Fruit fly (Drosophila melanogaster): Measurements from ENCODE around the gene FER.

Gene FER

DNA sequence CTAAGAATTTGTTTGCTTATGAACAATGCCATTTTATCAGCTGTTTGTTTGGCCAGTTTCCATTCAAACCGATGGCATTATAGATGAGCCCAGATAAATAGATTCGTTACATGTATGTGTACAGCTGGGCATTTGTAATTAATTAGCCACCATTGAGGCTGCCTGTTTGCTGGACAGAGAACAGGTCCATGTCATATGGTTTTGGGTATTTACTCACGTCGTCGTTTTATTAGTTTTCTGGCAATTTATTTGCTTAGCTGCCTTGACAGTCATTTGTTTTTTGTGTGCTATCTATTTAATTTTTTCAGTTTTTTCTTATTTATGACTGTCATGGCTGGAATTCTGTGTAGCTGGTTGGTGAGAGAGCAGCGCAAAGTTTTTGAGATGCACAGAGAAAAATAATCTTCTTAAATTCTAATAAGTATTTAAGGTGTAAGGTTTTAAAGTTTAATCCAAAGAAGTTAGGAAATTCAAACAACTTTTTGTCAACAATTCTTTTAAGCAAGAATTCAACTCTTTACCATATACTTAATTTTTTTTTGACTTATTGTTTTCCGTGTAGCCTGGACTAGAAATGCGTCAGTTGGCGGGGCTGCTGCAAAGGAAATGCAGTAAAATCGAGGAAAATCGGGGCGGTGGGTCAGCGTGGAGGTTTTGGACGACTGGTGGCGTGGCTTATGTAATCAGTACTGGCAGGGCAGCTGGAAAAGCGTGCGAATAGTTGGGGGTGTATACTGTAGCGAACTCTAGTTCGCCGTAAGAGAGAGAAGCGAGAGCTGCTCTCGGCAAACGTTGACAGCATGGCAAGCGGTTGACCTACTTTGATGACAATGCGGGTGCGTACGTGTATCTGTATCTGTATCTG is 40.4 kb upstream of the FER start:
- TF ChIP-seq Hr96 (GFP tag; optimal IDR thresholded peaks at IDR 0.05) (no peak), Mnt (GFP tag; optimal IDR thresholded peaks at IDR 0.05) (peak; percentile 34), bab1 (GFP tag; optimal IDR thresholded peaks at IDR 0.05) (no peak), CG7101 (tag; optimal IDR thresholded peaks at IDR 0.05) (peak; percentile 87), CG11617 (GFP tag; optimal IDR thresholded peaks at IDR 0.05) (peak; percentile 77), CG12768 (GFP tag; optimal IDR thresholded peaks at IDR 0.05) (peak; percentile 91), CG33017 (tag; optimal IDR thresholded peaks at IDR 0.05) (peak; percentile 93), CG5204 (GFP tag; optimal IDR thresholded peaks at IDR 0.05) (no peak), kay (GFP tag; ENCODE audit: borderline replicate concordance) (peak; percentile 63), ovo (GFP tag; optimal IDR thresholded peaks at IDR 0.05) (peak; percentile 0), CG14711 (tag; optimal IDR thresholded peaks at IDR 0.05) (peak; percentile 79), CG1620 (GFP tag; optimal IDR thresholded peaks at IDR 0.05) (peak; percentile 13), pad (GFP tag; optimal IDR thresholded peaks at IDR 0.05) (peak; percentile 40), Crg-1 (GFP tag; optimal IDR thresholded peaks at IDR 0.05) (peak; percentile 19), cnc (optimal IDR thresholded peaks at IDR 0.05) (no peak), cic (GFP tag; optimal IDR thresholded peaks at IDR 0.05) (peak; percentile 23), CG7045 (GFP tag; optimal IDR thresholded peaks at IDR 0.05) (peak; percentile 94), Clk (GFP tag; optimal IDR thresholded peaks at IDR 0.05) (peak; percentile 75), tj (GFP tag; optimal IDR thresholded peaks at IDR 0.05) (peak; percentile 49)

- no peak for TF ChIP-seq CG7101 (tag; optimal IDR thresholded peaks at IDR 0.05)
- no peak for TF ChIP-seq Crg-1 (GFP tag; optimal IDR thresholded peaks at IDR 0.05)
- no peak for TF ChIP-seq cic (GFP tag; optimal IDR thresholded peaks at IDR 0.05)
- no peak for TF ChIP-seq Mnt (GFP tag; optimal IDR thresholded peaks at IDR 0.05)
- TF ChIP-seq Clk (GFP tag; optimal IDR thresholded peaks at IDR 0.05): no peak
- TF ChIP-seq cnc (optimal IDR thresholded peaks at IDR 0.05): no peak
- TF ChIP-seq toe (GFP tag; optimal IDR thresholded peaks at IDR 0.05): no peak
- no peak for TF ChIP-seq kay (GFP tag; ENCODE audit: borderline replicate concordance)
- no peak for TF ChIP-seq CG5204 (GFP tag; optimal IDR thresholded peaks at IDR 0.05)
- no peak for TF ChIP-seq CG12768 (GFP tag; optimal IDR thresholded peaks at IDR 0.05)
- TF ChIP-seq bab1 (GFP tag; optimal IDR thresholded peaks at IDR 0.05): no peak
- TF ChIP-seq ovo (GFP tag; optimal IDR thresholded peaks at IDR 0.05): no peak
These were observed 39.4 kb upstream of the FER start for dm6 chr3R:9433774-9434173.

- TF ChIP-seq cic (GFP tag; optimal IDR thresholded peaks at IDR 0.05): no peak
- no peak for TF ChIP-seq CG7101 (tag; optimal IDR thresholded peaks at IDR 0.05)
- peak; percentile 72 for TF ChIP-seq CG12768 (GFP tag; optimal IDR thresholded peaks at IDR 0.05)
- TF ChIP-seq Hr96 (GFP tag; optimal IDR thresholded peaks at IDR 0.05): no peak
- no peak for TF ChIP-seq tj (GFP tag; optimal IDR thresholded peaks at IDR 0.05)
- no peak for TF ChIP-seq CG11617 (GFP tag; optimal IDR thresholded peaks at IDR 0.05)
These were observed 38.9 kb upstream of the FER start for dm6 chr3R:9433270-9433669.

DNA sequence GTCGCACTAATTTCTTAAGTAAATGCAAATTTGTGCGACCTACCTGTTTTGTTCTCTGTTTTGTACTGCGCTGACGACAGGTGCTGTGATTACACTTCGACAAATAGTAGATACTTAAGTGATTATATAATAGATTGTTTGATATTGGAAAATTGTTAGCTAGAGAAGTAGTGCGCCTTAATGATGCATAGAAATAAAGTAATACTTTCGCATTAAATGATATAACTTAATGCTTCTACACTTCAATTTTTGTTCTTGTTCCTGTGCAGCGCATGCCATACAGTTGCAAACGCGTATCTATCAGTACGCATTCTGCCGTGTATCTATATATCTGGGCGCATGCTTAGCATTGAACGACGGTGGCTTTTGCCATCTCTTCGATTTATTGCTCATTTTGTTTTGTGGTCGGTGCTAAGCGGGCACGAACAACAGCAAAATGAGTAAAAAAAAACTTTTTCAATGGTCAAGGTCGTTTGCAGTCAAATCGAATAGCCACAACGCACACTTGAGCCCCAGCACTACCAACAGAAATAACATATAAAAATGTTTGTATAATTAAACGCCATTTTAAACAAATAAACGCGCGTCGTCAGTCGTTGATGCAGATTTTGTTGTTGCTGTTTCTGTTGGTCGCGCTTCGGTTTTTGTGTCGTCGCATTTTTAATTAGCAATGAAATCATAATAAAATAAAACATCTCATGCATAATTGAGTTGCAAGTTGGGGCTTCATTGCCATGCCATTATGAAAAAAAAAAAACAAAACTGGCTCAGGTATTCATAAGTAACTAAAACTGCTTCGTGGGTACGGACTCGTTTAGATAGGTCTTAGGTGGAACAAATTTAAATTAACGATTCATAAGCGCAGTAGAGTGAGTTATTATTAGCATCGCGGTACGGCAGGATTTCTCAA is 36.3 kb upstream of the FER start:
- no peak for TF ChIP-seq pad (GFP tag; optimal IDR thresholded peaks at IDR 0.05)
- no peak for TF ChIP-seq CG11617 (GFP tag; optimal IDR thresholded peaks at IDR 0.05)
- peak; percentile 14 for TF ChIP-seq CG14711 (tag; optimal IDR thresholded peaks at IDR 0.05)
- no peak for TF ChIP-seq CG1620 (GFP tag; optimal IDR thresholded peaks at IDR 0.05)
- TF ChIP-seq CG12768 (GFP tag; optimal IDR thresholded peaks at IDR 0.05): no peak
- TF ChIP-seq ovo (GFP tag; optimal IDR thresholded peaks at IDR 0.05): no peak
- peak; percentile 69 for TF ChIP-seq CG7045 (GFP tag; optimal IDR thresholded peaks at IDR 0.05)
- TF ChIP-seq Clk (GFP tag; optimal IDR thresholded peaks at IDR 0.05): no peak
- TF ChIP-seq Crg-1 (GFP tag; optimal IDR thresholded peaks at IDR 0.05): no peak
- TF ChIP-seq cnc (optimal IDR thresholded peaks at IDR 0.05): no peak
- TF ChIP-seq CG5204 (GFP tag; optimal IDR thresholded peaks at IDR 0.05): no peak
- peak; percentile 45 for TF ChIP-seq CG33017 (tag; optimal IDR thresholded peaks at IDR 0.05)
- peak; percentile 32 for TF ChIP-seq CG7101 (tag; optimal IDR thresholded peaks at IDR 0.05)
- no peak for TF ChIP-seq bab1 (GFP tag; optimal IDR thresholded peaks at IDR 0.05)
- peak; percentile 16 for TF ChIP-seq cic (GFP tag; optimal IDR thresholded peaks at IDR 0.05)
- no peak for TF ChIP-seq Hr96 (GFP tag; optimal IDR thresholded peaks at IDR 0.05)
- TF ChIP-seq toe (GFP tag; optimal IDR thresholded peaks at IDR 0.05): no peak
- TF ChIP-seq Mnt (GFP tag; optimal IDR thresholded peaks at IDR 0.05): peak; percentile 5
- peak; percentile 75 for TF ChIP-seq kay (GFP tag; ENCODE audit: borderline replicate concordance)

- TF ChIP-seq Mnt (GFP tag; optimal IDR thresholded peaks at IDR 0.05): peak; percentile 69
- peak; percentile 80 for TF ChIP-seq CG12768 (GFP tag; optimal IDR thresholded peaks at IDR 0.05)
- TF ChIP-seq tj (GFP tag; optimal IDR thresholded peaks at IDR 0.05): peak; percentile 27
- TF ChIP-seq CG14711 (tag; optimal IDR thresholded peaks at IDR 0.05): peak; percentile 62
- peak; percentile 98 for TF ChIP-seq kay (GFP tag; ENCODE audit: borderline replicate concordance)
- peak; percentile 85 for TF ChIP-seq CG33017 (tag; optimal IDR thresholded peaks at IDR 0.05)
- peak; percentile 82 for TF ChIP-seq Clk (GFP tag; optimal IDR thresholded peaks at IDR 0.05)
- peak; percentile 85 for TF ChIP-seq CG7101 (tag; optimal IDR thresholded peaks at IDR 0.05)
- TF ChIP-seq CG5204 (GFP tag; optimal IDR thresholded peaks at IDR 0.05): no peak
- no peak for TF ChIP-seq ovo (GFP tag; optimal IDR thresholded peaks at IDR 0.05)
- TF ChIP-seq cnc (optimal IDR thresholded peaks at IDR 0.05): no peak
- no peak for TF ChIP-seq Crg-1 (GFP tag; optimal IDR thresholded peaks at IDR 0.05)
- TF ChIP-seq pad (GFP tag; optimal IDR thresholded peaks at IDR 0.05): peak; percentile 48
- TF ChIP-seq bab1 (GFP tag; optimal IDR thresholded peaks at IDR 0.05): no peak
- no peak for TF ChIP-seq CG1620 (GFP tag; optimal IDR thresholded peaks at IDR 0.05)
- peak; percentile 82 for TF ChIP-seq CG7045 (GFP tag; optimal IDR thresholded peaks at IDR 0.05)
- peak; percentile 43 for TF ChIP-seq CG11617 (GFP tag; optimal IDR thresholded peaks at IDR 0.05)
- no peak for TF ChIP-seq toe (GFP tag; optimal IDR thresholded peaks at IDR 0.05)
- peak; percentile 78 for TF ChIP-seq Hr96 (GFP tag; optimal IDR thresholded peaks at IDR 0.05)
- peak; percentile 92 for TF ChIP-seq cic (GFP tag; optimal IDR thresholded peaks at IDR 0.05)
These were observed 34.6 kb upstream of the FER start for dm6 chr3R:9428988-9429387.

Measured in whole organism, adult.